Fruit fly (Drosophila melanogaster) whole organism, embryonic: ENCODE results near the gene Dbp21E2.

ENCODE experiments used
- C15 ChIP-seq: fragments of 200-800 bp; sonication (Bioruptor generic); IDR thresholded peaks from 3 replicates; pipeline ENCODE4 v1.3.6; 2022; ENCODE audit warnings: missing biosample characterization, missing genetic modification characterization
- CG18011 ChIP-seq: fragments of 200-800 bp; sonication (Bioruptor generic); optimal IDR thresholded peaks from 2 replicates; lab custom pipeline; 2017; ENCODE audit warnings: missing biosample characterization, missing genetic modification characterization, mild to moderate bottlenecking, moderate library complexity, missing genotype
- Kr ChIP-seq: fragments of 200-800 bp; sonication (Bioruptor generic); optimal IDR thresholded peaks from 2 replicates; lab custom pipeline; 2017; ENCODE audit warnings: missing biosample characterization, mild to moderate bottlenecking, missing genetic modification characterization
- Nf-YA ChIP-seq: fragments of 200-800 bp; sonication (Bioruptor generic); IDR thresholded peaks from 2 replicates; pipeline ENCODE4 v1.3.6; 2022; ENCODE audit warnings: missing biosample characterization, missing genetic modification characterization
- Xrp1 ChIP-seq: fragments of 200-800 bp; sonication (Bioruptor generic); IDR thresholded peaks from 2 replicates; pipeline ENCODE4 v1.3.6; 2022; ENCODE audit warnings: missing biosample characterization, missing genetic modification characterization
- dimm ChIP-seq: fragments of 200-800 bp; sonication (Bioruptor generic); IDR thresholded peaks from 2 replicates; pipeline ENCODE4 v1.3.6; 2022; ENCODE audit warnings: missing biosample characterization, missing genetic modification characterization
- pan ChIP-seq, 4 experiments: fragments of >200 bp in 3 of 4; fragments of 200-800 bp in 1 of 4; sonication (Bioruptor generic) in 1 of 4; optimal IDR thresholded peaks in 3 of 4; IDR thresholded peaks in 1 of 4; 2 replicates each; pipeline versions ENCODE4 v1.3.6 to Lab custom; 2017 to 2022; ENCODE audit warnings: missing biosample characterization in 2 of 4, missing genetic modification characterization in 2 of 4, mixed read lengths in 1 of 4

DNA sequence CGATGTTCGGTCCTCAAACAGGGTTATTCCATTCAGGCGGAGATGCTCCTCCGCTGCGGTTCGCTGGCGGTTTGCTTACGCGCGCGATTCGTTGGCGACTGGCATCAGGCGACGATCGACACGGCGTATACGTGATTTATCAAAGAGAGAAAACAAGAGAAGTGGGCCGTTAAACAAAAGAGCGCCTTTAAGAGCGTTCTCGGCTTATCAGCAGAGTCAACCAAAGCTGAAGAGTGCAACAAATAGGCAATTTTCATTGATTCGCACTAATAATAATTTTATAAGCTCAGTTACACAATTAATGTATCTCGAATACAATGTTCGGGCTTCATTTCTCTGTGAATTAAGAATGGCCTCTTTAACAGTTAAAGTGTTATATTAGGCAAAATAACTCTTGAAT lies 20.7 kb upstream of the Dbp21E2 start, which contains the start of gene Pkg21D:
- TF ChIP-seq pan (optimal IDR thresholded peaks at IDR 0.05; lab: Kevin White, UChicago) (no peak), pan (GFP tag; optimal IDR thresholded peaks at IDR 0.05 in 1 of 2, IDR thresholded peaks at IDR 0.05 in 1 of 2) (no peak), Xrp1 (no peak), dimm (GFP tag; lab: Robert Waterston, UW) (no peak), Nf-YA (GFP tag; lab: Robert Waterston, UW) (no peak), C15 (GFP tag; lab: Robert Waterston, UW) (no peak), CG18011 (GFP tag; lab: Kevin White, UChicago) (no peak), Kr (GFP tag; lab: Kevin White, UChicago) (no peak)
